Worm (Caenorhabditis elegans): ENCODE results near the gene mec-15.

mec-15 gene

DNA sequence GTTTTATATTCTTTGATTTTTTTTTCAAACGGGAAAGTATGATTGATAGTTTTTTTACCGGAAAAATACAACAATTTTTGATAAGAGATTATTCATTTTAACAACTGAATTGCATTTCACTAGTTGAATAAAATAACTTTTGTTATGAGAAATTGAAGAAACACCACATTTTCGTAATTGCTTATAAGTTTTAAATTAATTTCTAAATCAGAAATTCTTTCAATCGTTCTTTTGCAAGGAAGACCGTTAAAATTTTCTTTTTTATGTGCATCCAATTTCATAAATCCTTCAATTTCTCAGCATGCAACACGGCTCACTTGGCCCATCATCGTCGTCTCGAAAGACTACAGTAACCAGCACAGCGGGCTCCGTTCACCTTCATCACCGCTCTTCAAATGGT is 16.9 kb downstream of the mec-15 start, which contains the start of gene plc-3:
Gene plc-3, plus strand, starts transcription at position 301 of the 400 bp plus-strand sequence.
- no peak for TF ChIP-seq ceh-82 (tag; optimal IDR thresholded peaks at IDR 0.05)
- no peak for TF ChIP-seq efl-1 (optimal IDR thresholded peaks at IDR 0.05)
- TF ChIP-seq efl-1 (GFP tag; optimal IDR thresholded peaks at IDR 0.05 in 1 of 2) = peak in 1 of 2 experiments; percentile 38
- TF ChIP-seq lin-15B (tag; optimal IDR thresholded peaks at IDR 0.05) = no peak
- TF ChIP-seq ceh-88 (GFP tag; IDR thresholded peaks at IDR 0.05) = no peak
- TF ChIP-seq fkh-10 (GFP tag; optimal IDR thresholded peaks at IDR 0.05) = no peak
- no peak for TF ChIP-seq snu-23 (GFP tag; optimal IDR thresholded peaks at IDR 0.05)

DNA sequence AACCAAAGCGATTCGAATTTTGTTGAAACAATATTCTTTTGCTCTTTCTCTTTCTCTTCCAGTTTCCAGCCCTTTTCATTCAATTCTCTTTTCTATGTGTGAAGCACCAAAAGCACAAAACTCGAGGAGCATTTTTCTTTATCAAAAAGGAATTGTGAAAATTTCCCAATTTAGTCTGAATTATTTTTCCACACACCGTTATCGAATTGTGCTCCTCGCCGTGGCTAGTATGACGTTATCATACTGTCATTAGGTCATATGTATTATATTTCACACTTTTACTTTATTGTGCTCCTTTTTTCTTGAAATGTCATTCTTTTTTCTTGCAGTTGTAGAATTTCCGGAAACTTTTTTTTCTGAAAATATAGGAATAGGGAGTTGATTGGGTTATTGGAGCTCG is 17.9 kb downstream of the mec-15 start:
- TF ChIP-seq elt-2 (tag; optimal IDR thresholded peaks at IDR 0.05) = peak; percentile 68
- TF ChIP-seq lin-13 (GFP tag; optimal IDR thresholded peaks at IDR 0.05) = no peak
- TF ChIP-seq mep-1 (tag; optimal IDR thresholded peaks at IDR 0.05) = no peak
- TF ChIP-seq fos-1 (tag; optimal IDR thresholded peaks at IDR 0.05) = no peak
- TF ChIP-seq nhr-90 (tag; optimal IDR thresholded peaks at IDR 0.05; ENCODE audit: poor library complexity) = no peak
- TF ChIP-seq egl-27 (tag; optimal IDR thresholded peaks at IDR 0.05) = no peak

DNA sequence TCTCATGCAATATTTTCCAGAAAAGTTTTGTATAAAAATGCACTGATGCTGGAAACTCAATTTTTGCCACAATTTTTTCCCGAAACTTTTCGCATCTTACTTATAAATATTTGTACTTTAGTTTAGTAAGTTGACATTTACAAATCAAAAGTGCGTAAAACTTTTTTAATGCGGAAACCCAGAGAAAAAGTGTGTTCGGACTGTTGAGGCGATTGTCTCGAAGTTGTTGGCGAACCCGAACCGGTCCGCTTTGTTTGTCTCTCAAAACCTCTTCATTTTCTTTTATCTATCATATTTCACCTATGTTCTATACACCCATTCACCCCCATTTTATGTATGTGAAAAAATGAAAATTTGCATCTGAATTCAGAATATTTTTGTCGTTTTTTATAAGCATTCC is 18.9 kb downstream of the mec-15 start:
- TF ChIP-seq blmp-1 (tag; optimal IDR thresholded peaks at IDR 0.05) = peak; percentile 26
- no peak for TF ChIP-seq egl-13 (tag; optimal IDR thresholded peaks at IDR 0.05)
- TF ChIP-seq lin-14 (GFP tag; optimal IDR thresholded peaks at IDR 0.05) = peak; percentile 66

DNA sequence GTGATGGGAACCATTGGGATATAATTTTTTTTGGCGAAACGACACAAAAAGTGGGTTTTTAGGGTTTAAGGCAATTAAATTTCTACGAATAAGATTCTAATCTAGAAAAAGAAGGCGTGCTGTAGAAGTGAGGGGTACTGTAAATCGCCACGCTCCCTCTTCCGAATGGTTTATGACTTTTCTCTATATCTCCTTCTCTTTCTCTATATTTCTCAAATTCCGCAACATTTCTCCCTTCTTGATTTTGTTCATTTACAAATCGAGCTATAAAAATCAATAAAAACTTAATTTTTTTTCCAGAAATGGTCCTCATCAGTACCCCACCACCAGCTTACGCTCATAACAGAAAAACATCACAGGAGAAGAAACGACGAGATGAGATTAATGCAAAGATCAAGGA is 21.3 kb downstream of the mec-15 start, which contains the start of gene ref-1:
Gene ref-1, plus strand, starts transcription at position 301 of the 400 bp plus-strand sequence.
- TF ChIP-seq efl-1 (optimal IDR thresholded peaks at IDR 0.05) (no peak), efl-1 (GFP tag; optimal IDR thresholded peaks at IDR 0.05 in 1 of 2) (peak in 1 of 2 experiments; percentile 54), mab-9 (GFP tag; IDR thresholded peaks at IDR 0.05) (no peak), vab-15 (tag; optimal IDR thresholded peaks at IDR 0.05) (no peak), nhr-11 (tag; optimal IDR thresholded peaks at IDR 0.05) (no peak), ztf-4 (tag; optimal IDR thresholded peaks at IDR 0.05) (no peak), lin-14 (GFP tag; optimal IDR thresholded peaks at IDR 0.05) (no peak)

DNA sequence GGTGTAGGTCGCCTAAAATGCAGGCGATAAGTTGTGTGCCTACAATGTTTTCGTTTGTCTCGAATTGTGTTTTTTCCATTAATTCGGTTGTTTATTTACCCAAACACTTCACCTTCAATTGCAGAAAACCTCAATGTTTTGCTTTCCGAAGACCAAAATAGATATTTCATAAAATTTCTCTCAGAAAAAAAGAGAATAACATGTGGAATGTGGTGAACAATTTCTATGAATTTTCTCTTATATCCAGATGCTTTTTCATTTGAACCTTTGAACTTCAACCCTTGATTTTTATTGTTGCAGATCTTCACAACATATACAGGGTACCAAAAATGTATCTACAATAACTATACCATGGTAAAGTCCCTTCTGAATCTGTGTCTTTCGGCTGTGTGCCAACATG is 33.1 kb downstream of the mec-15 start, which contains the start of gene T01E8.1:
Gene T01E8.1, plus strand, starts transcription at position 301 of the 400 bp plus-strand sequence.
- TF ChIP-seq snu-23 (GFP tag; optimal IDR thresholded peaks at IDR 0.05) = no peak
- TF ChIP-seq egl-13 (tag; optimal IDR thresholded peaks at IDR 0.05) = no peak
- TF ChIP-seq dsc-1 (tag; optimal IDR thresholded peaks at IDR 0.05) = peak; percentile 37
- no peak for TF ChIP-seq ceh-82 (tag; optimal IDR thresholded peaks at IDR 0.05)

DNA sequence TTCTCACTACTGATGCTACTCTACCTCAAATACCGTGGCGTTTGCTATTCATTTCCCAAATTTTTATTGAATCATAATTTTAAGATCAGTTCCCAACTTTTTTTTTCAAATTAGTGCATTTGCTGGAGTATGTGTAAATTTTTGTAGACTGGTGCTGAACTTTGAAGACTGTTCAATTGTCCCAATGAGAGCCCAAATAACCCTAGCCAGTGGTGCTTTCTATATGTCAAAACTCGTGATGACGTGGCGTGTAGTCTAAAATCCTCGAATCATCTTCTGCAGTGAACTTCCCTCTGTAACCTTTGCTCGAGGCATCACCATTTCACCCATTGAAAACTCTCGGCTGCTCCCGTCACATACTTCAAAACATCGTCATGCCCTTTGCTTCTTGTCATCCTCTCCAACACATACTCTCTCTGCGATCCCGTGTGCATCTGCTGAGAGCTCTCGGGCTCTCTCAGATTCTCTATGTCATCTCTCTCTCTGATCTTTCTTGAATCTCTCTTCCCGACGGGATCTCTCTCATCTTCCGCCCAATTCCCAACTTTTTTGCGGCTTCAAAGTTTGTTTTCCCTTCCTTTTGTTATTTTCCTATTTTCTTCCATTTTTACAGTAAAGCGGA is 35.0 kb downstream of the mec-15 start:
- no peak for TF ChIP-seq nhr-85 (tag)
- TF ChIP-seq nhr-47 (tag; optimal IDR thresholded peaks at IDR 0.05) = no peak
- no peak for TF ChIP-seq C04F5.9 (tag; optimal IDR thresholded peaks at IDR 0.05)
- TF ChIP-seq elt-2 (tag; optimal IDR thresholded peaks at IDR 0.05) = no peak
- TF ChIP-seq lin-15B (tag; optimal IDR thresholded peaks at IDR 0.05) = no peak
- TF ChIP-seq lsy-2 (tag; optimal IDR thresholded peaks at IDR 0.05) = peak in 1 of 2 experiments; percentile 23
- TF ChIP-seq ceh-82 (tag; optimal IDR thresholded peaks at IDR 0.05) = no peak
- TF ChIP-seq nhr-237 (tag; optimal IDR thresholded peaks at IDR 0.05) = no peak
- no peak for TF ChIP-seq efl-3 (GFP tag; optimal IDR thresholded peaks at IDR 0.05)
- TF ChIP-seq F16B12.6 (tag; optimal IDR thresholded peaks at IDR 0.05) = no peak
- TF ChIP-seq nhr-77 (tag; optimal IDR thresholded peaks at IDR 0.05) = no peak
- TF ChIP-seq dsc-1 (tag; optimal IDR thresholded peaks at IDR 0.05) = peak; percentile 28
- no peak for TF ChIP-seq dpl-1 (GFP tag; optimal IDR thresholded peaks at IDR 0.05)
- no peak for TF ChIP-seq isw-1 (GFP tag; IDR thresholded peaks at IDR 0.05)
- TF ChIP-seq lin-13 (GFP tag; optimal IDR thresholded peaks at IDR 0.05) = no peak
- no peak for TF ChIP-seq sup-37 (GFP tag; optimal IDR thresholded peaks at IDR 0.05)
- no peak for TF ChIP-seq mef-2 (tag; optimal IDR thresholded peaks at IDR 0.05)
- no peak for TF ChIP-seq efl-1 (optimal IDR thresholded peaks at IDR 0.05)
- peak in 1 of 2 experiments; percentile 47 for TF ChIP-seq efl-1 (GFP tag; optimal IDR thresholded peaks at IDR 0.05 in 1 of 2)
- no peak for TF ChIP-seq ceh-63 (GFP tag; optimal IDR thresholded peaks at IDR 0.05)
- no peak for TF ChIP-seq hlh-17 (GFP tag; optimal IDR thresholded peaks at IDR 0.05; ENCODE audit: borderline replicate concordance)
- TF ChIP-seq blmp-1 (tag; optimal IDR thresholded peaks at IDR 0.05) = no peak
- no peak for TF ChIP-seq hpl-2 (GFP tag; optimal IDR thresholded peaks at IDR 0.05)
- no peak for TF ChIP-seq lir-3 (tag; optimal IDR thresholded peaks at IDR 0.05; ENCODE audit: poor library complexity)
- TF ChIP-seq C16A3.4 (tag; optimal IDR thresholded peaks at IDR 0.05) = no peak
- no peak for TF ChIP-seq jun-1 (tag; optimal IDR thresholded peaks at IDR 0.05)
- no peak for TF ChIP-seq fkh-4 (tag; optimal IDR thresholded peaks at IDR 0.05; ENCODE audit: borderline replicate concordance)
